Fruit fly (Drosophila melanogaster) whole organism, wandering third instar larva: ENCODE measurements around the gene CG12123.

Source experiments
- Abd-B ChIP-seq: fragments of >200 bp; optimal IDR thresholded peaks from 2 replicates; lab custom pipeline; 2017; ENCODE audit warnings: missing biosample characterization, missing genetic modification characterization
- CG9705 ChIP-seq: fragments of 200-800 bp; sonication (Bioruptor generic); optimal IDR thresholded peaks from 2 replicates; lab custom pipeline; 2018; ENCODE audit warnings: missing biosample characterization, mild to moderate bottlenecking, missing genetic modification characterization
- CrebA ChIP-seq: fragments of 200-800 bp; sonication (Bioruptor generic); optimal IDR thresholded peaks from 2 replicates; lab custom pipeline; 2016; ENCODE audit warnings: missing biosample characterization, mild to moderate bottlenecking, missing genetic modification characterization, borderline replicate concordance
- Dfd ChIP-seq: fragments of >200 bp; optimal IDR thresholded peaks from 2 replicates; lab custom pipeline; 2017; ENCODE audit warnings: missing biosample characterization, missing genetic modification characterization
- HLH106 ChIP-seq: fragments of 200-800 bp; optimal IDR thresholded peaks from 3 replicates; lab custom pipeline; 2019; ENCODE audit warnings: missing biosample characterization, mild to moderate bottlenecking, missing genetic modification characterization, moderate library complexity
- Hnf4 ChIP-seq: fragments of 200-800 bp; sonication (Bioruptor generic); optimal IDR thresholded peaks from 2 replicates; lab custom pipeline; 2016; ENCODE audit warnings: missing biosample characterization, mild to moderate bottlenecking, missing genetic modification characterization
- Hr78 ChIP-seq: fragments of >200 bp; optimal IDR thresholded peaks from 2 replicates; lab custom pipeline; 2017; ENCODE audit warnings: missing biosample characterization, missing genetic modification characterization
- Hr83 ChIP-seq: fragments of 200-300 bp; sonication (Bioruptor generic); optimal IDR thresholded peaks from 2 replicates; lab custom pipeline; 2016; ENCODE audit warnings: missing biosample characterization, mild to moderate bottlenecking, missing genetic modification characterization, moderate library complexity; ENCODE audit not compliant: poor library complexity, severe bottlenecking
- Jra ChIP-seq: sonication (Bioruptor generic); optimal IDR thresholded peaks from 2 replicates; lab custom pipeline; 2016; ENCODE audit warnings: missing biosample characterization, missing genetic modification characterization
- N ChIP-seq: fragments of >200 bp; optimal IDR thresholded peaks from 2 replicates; lab custom pipeline; 2018; ENCODE audit warnings: missing biosample characterization, missing external identifiers, missing genetic modification characterization
- OdsH ChIP-seq: fragments of 200-800 bp; sonication (Bioruptor generic); optimal IDR thresholded peaks from 2 replicates; lab custom pipeline; 2016; ENCODE audit warnings: missing biosample characterization, mild to moderate bottlenecking, missing genetic modification characterization
- Rel ChIP-seq, 2 experiments: fragments of 200-800 bp; sonication (Bioruptor generic) in 1 of 2; optimal IDR thresholded peaks; 2 replicates in 1 of 2; 3 replicates in 1 of 2; lab custom pipeline; 2016 to 2019; ENCODE audit warnings: mild to moderate bottlenecking in 2 of 2, missing biosample characterization in 2 of 2, missing genetic modification characterization in 2 of 2, moderate library complexity in 1 of 2
- Vsx2 ChIP-seq: fragments of 200-300, 225-300 bp; sonication (Bioruptor generic); optimal IDR thresholded peaks from 2 replicates; lab custom pipeline; 2018; ENCODE audit warnings: missing biosample characterization, missing genetic modification characterization; ENCODE audit not compliant: partially characterized antibody
- br ChIP-seq: fragments of 200-800 bp; sonication (Bioruptor generic); optimal IDR thresholded peaks from 2 replicates; lab custom pipeline; 2016; ENCODE audit warnings: missing biosample characterization, missing genetic modification characterization
- brk ChIP-seq: fragments of 200-800 bp; sonication (Bioruptor generic); optimal IDR thresholded peaks from 2 replicates; lab custom pipeline; 2016; ENCODE audit warnings: missing biosample characterization, mild to moderate bottlenecking, missing genetic modification characterization
- dmrt93B ChIP-seq: fragments of 200-800 bp; sonication (Bioruptor generic); optimal IDR thresholded peaks from 2 replicates; lab custom pipeline; 2018; ENCODE audit warnings: missing biosample characterization, mild to moderate bottlenecking, missing genetic modification characterization
- dsf ChIP-seq: sonication (Bioruptor generic); optimal IDR thresholded peaks from 2 replicates; lab custom pipeline; 2016; ENCODE audit warnings: missing biosample characterization, missing genetic modification characterization, borderline replicate concordance
- ey ChIP-seq: fragments of 200-800 bp; sonication (Bioruptor generic); optimal IDR thresholded peaks from 2 replicates; lab custom pipeline; 2016; ENCODE audit warnings: missing biosample characterization, missing genetic modification characterization
- foxo ChIP-seq, 2 experiments: fragments of 200-800 bp; sonication (Bioruptor generic); optimal IDR thresholded peaks; 2 replicates in 1 of 2; 3 replicates in 1 of 2; lab custom pipeline; 2016 to 2017; ENCODE audit warnings: missing biosample characterization in 2 of 2, missing genetic modification characterization in 2 of 2
- fru ChIP-seq: fragments of 200-800 bp; sonication (Bioruptor generic); optimal IDR thresholded peaks from 3 replicates; lab custom pipeline; 2016; ENCODE audit warnings: missing biosample characterization, mild to moderate bottlenecking, missing genetic modification characterization
- jim ChIP-seq: fragments of 175-275, 200-325 bp; sonication (Bioruptor generic); optimal IDR thresholded peaks from 2 replicates; lab custom pipeline; 2016; ENCODE audit warnings: missing biosample characterization, mild to moderate bottlenecking, missing genetic modification characterization
- lola ChIP-seq: fragments of >200 bp; optimal IDR thresholded peaks from 2 replicates; lab custom pipeline; 2017; ENCODE audit warnings: missing biosample characterization, missing genetic modification characterization
- psq ChIP-seq: fragments of 200-800 bp; sonication (Bioruptor generic); optimal IDR thresholded peaks from 3 replicates; lab custom pipeline; 2017; ENCODE audit warnings: missing biosample characterization, mild to moderate bottlenecking, missing genetic modification characterization, moderate library complexity
- rgr ChIP-seq: fragments of 200-800 bp; sonication (Bioruptor generic); optimal IDR thresholded peaks from 3 replicates; lab custom pipeline; 2016; ENCODE audit warnings: missing biosample characterization, mild to moderate bottlenecking, missing genetic modification characterization
- sage ChIP-seq: fragments of 200-800 bp; sonication (Bioruptor generic); optimal IDR thresholded peaks from 2 replicates; lab custom pipeline; 2016; ENCODE audit warnings: missing biosample characterization, mild to moderate bottlenecking, missing genetic modification characterization
- tai ChIP-seq: sonication (Bioruptor generic); optimal IDR thresholded peaks from 2 replicates; lab custom pipeline; 2016; ENCODE audit warnings: missing biosample characterization, missing genetic modification characterization
- woc ChIP-seq: sonication (Bioruptor generic); optimal IDR thresholded peaks from 2 replicates; lab custom pipeline; 2016; ENCODE audit warnings: missing biosample characterization, mild to moderate bottlenecking, missing genetic modification characterization

CG12123 gene

DNA sequence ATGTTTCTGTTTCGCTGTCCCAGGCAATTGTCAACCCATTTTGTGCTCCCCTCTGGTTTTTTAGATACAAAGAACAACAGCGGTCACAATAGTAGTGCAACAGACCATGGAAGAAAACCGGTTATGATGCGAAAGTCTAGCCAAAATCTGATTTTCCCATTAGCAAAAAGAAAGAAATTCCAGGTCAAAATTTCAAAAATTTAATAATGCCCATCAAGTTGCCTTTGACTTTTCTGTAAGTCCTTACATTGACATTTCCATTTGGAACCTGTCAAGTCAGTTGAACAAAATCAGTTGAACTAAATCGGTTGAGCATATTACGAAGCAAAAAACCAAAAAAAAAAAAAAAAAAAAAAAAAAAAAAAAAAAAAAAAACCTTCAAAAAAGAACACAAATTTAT, 25.2 kb downstream of the CG12123 start:
- no peak for TF ChIP-seq lola (GFP tag; lab: Kevin White, UChicago)
- no peak for TF ChIP-seq woc
- no peak for TF ChIP-seq foxo (GFP tag; optimal IDR thresholded peaks at IDR 0.05; lab: Kevin White, UChicago)
- TF ChIP-seq jim (GFP tag; lab: Kevin White, UChicago): no peak
- no peak for TF ChIP-seq Hr83 (GFP tag; lab: Kevin White, UChicago)
- TF ChIP-seq Dfd (GFP tag; lab: Kevin White, UChicago): no peak
- no peak for TF ChIP-seq Vsx2 (GFP tag; lab: Kevin White, UChicago)
- no peak for TF ChIP-seq tai (GFP tag; lab: Kevin White, UChicago)
- TF ChIP-seq Hnf4 (GFP tag; lab: Kevin White, UChicago): no peak
- TF ChIP-seq Hr78 (GFP tag; lab: Kevin White, UChicago): no peak
- no peak for TF ChIP-seq CrebA

DNA sequence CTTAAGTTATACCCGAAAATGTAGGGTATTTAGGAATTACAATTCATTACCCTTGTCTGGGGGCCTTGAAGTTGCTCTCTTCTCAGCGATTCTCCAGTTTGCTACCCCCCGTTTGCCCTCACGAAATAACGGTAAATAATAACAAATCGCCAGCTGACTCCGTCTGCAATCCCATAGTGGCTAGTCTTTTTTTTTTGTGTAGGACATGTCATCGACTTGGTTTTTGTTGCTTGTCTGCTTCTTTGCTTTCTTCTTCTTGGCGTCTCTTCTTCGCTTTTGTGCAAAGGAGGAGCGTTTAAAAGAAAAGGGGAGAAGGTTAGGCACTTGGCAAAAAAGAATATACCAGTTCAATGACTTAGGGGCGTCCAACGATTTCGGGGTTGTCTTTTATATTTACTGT, 25.9 kb downstream of the CG12123 start:
- no peak for TF ChIP-seq N
- TF ChIP-seq OdsH (GFP tag; lab: Kevin White, UChicago): no peak
- TF ChIP-seq psq (GFP tag; lab: Kevin White, UChicago): peak; percentile 70
- TF ChIP-seq, all 38 proteins: peak for 1

DNA sequence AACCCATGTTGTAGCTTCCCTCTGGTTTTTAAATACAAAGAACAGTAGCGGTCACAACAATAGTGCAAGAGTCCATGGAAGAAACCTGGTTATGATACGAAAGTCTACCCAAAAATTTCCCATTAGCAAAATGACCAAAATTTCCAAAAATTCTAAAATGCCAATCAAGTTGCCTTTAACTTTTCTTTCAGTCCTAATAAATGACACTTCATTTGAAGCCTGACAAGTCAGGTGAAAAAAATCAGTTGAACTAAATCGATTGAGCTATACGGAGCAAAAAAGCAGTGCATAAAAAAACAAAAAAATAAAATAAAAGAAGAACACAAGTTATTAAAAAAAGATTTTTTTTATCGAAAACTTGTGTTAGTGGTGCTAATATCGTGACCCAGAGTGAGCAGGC, 26.5 kb downstream of the CG12123 start:
- TF ChIP-seq psq (GFP tag; lab: Kevin White, UChicago): no peak
- TF ChIP-seq ey (GFP tag; lab: Kevin White, UChicago): no peak
- TF ChIP-seq brk: no peak
- no peak for TF ChIP-seq jim (GFP tag; lab: Kevin White, UChicago)
- no peak for TF ChIP-seq CG9705 (GFP tag; lab: Kevin White, UChicago)
- no peak for TF ChIP-seq tai (GFP tag; lab: Kevin White, UChicago)
- TF ChIP-seq Hnf4 (GFP tag; lab: Kevin White, UChicago): no peak
- no peak for TF ChIP-seq dsf
- no peak for TF ChIP-seq HLH106
- TF ChIP-seq Jra (GFP tag; lab: Kevin White, UChicago): no peak
- TF ChIP-seq N: no peak
- no peak for TF ChIP-seq CrebA
- no peak for TF ChIP-seq fru (GFP tag; lab: Kevin White, UChicago)
- TF ChIP-seq Dfd (GFP tag; lab: Kevin White, UChicago): no peak
- no peak for TF ChIP-seq Abd-B (GFP tag; lab: Kevin White, UChicago)

- no peak for TF ChIP-seq CrebA
- no peak for TF ChIP-seq sage (GFP tag; lab: Kevin White, UChicago)
- TF ChIP-seq fru (GFP tag; lab: Kevin White, UChicago): peak; percentile 2
- peak in 1 of 2 experiments; percentile 30 for TF ChIP-seq foxo (GFP tag; optimal IDR thresholded peaks at IDR 0.05; lab: Kevin White, UChicago)
- peak; percentile 72 for TF ChIP-seq psq (GFP tag; lab: Kevin White, UChicago)
- peak; percentile 12 for TF ChIP-seq rgr
These were observed 27.8 kb downstream of the CG12123 start for dm6 chrX:8414351-8414750.

DNA sequence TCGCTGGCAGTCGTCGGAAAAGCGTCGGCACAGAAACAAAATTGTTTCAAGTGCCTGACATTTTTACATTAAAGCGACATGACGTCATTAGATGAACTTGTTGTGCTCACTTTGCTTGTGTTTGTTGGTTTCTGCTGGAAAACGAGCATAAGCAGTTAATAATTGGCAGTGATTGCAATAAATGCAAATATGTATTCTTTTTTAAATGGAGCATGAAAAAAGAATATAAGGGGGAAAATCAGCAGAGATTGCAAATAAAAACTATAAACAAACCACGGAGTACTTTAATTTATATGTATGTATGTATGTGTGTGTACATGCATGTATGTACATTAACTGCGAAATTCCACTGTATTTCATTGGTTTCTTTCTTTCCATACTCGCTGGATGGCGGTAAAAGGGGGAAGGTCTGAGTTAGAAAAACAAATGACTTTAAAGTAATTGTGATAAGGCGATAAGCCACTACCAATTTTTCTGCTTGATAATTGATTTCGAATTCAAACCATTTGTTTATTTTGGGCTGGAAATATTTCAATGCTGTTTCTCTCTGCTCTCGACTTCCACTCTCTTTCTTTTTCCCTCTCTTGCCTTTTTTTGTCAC, 28.5 kb downstream of the CG12123 start:
- TF ChIP-seq dmrt93B (GFP tag; lab: Kevin White, UChicago) (no peak), fru (GFP tag; lab: Kevin White, UChicago) (peak; percentile 60), Rel (GFP tag; optimal IDR thresholded peaks at IDR 0.05; lab: Kevin White, UChicago) (no peak), Rel (tag; optimal IDR thresholded peaks at IDR 0.05; lab: Kevin White, UChicago) (peak; percentile 60)
- TF ChIP-seq, all 38 proteins: peak for 2

dm6 chrX:8412197-8413160, 29.7 kb downstream of the CG12123 start:
- TF ChIP-seq N (peak; percentile 18), CrebA (no peak), Abd-B (GFP tag; lab: Kevin White, UChicago) (no peak), br (GFP tag; lab: Kevin White, UChicago) (no peak), Hr78 (GFP tag; lab: Kevin White, UChicago) (no peak), rgr (no peak), lola (GFP tag; lab: Kevin White, UChicago) (no peak), OdsH (GFP tag; lab: Kevin White, UChicago) (no peak)
